Worm (Caenorhabditis elegans) whole organism, L4 larva: ENCODE results near the gene C06E1.9.

Source experiments
- F49E8.2 ChIP-seq: sonication (generic microtip); optimal IDR thresholded peaks from 2 replicates; lab custom pipeline; 2016; ENCODE audit warnings: missing compliant biosample characterization, mild to moderate bottlenecking, missing genetic modification characterization, borderline replicate concordance
- T26A8.4 ChIP-seq: fragments of 200-800 bp; sonication (Bioruptor generic); IDR thresholded peaks from 2 replicates; pipeline ENCODE4 v1.3.6; 2022; ENCODE audit warnings: missing genetic modification characterization, missing compliant biosample characterization
- ama-1 ChIP-seq: fragments of 150-350 bp; optimal IDR thresholded peaks from 2 replicates; lab custom pipeline; 2014; ENCODE audit warnings: inconsistent platforms, mixed read lengths
- ceh-62 ChIP-seq: sonication (generic microtip); optimal IDR thresholded peaks from 2 replicates; lab custom pipeline; 2017; ENCODE audit warnings: missing biosample characterization, missing genetic modification characterization
- ces-1 ChIP-seq: fragments of 150-350 bp; sonication (generic microtip); optimal IDR thresholded peaks from 4 replicates; lab custom pipeline; 2014; ENCODE audit warnings: missing biosample characterization, missing genetic modification reagents, missing genetic modification characterization
- hlh-11 ChIP-seq: fragments of 200-800 bp; sonication (Bioruptor generic); optimal IDR thresholded peaks from 2 replicates; lab custom pipeline; 2018; ENCODE audit warnings: mild to moderate bottlenecking, missing genetic modification characterization, missing compliant biosample characterization
- mdl-1 ChIP-seq, 2 experiments: fragments of 150-350 bp in 1 of 2; sonication (generic microtip) in 1 of 2; optimal IDR thresholded peaks; 2 replicates each; lab custom pipeline; 2014 to 2017; ENCODE audit warnings: missing biosample characterization in 2 of 2, missing genetic modification characterization in 2 of 2
- nhr-25 ChIP-seq: sonication (generic microtip); optimal IDR thresholded peaks from 2 replicates; lab custom pipeline; 2017; ENCODE audit warnings: missing genetic modification characterization, mild to moderate bottlenecking, missing compliant biosample characterization, antibody characterized with exemption, moderate library complexity, borderline replicate concordance; ENCODE audit not compliant: insufficient read depth
- nhr-42 ChIP-seq: fragments of 200-800 bp; sonication (Bioruptor generic); IDR thresholded peaks from 2 replicates; pipeline ENCODE4 v1.3.6; 2022; ENCODE audit warnings: missing genetic modification characterization, missing compliant biosample characterization
- nhr-76 ChIP-seq: fragments of 150-350 bp; optimal IDR thresholded peaks from 2 replicates; lab custom pipeline; 2014; ENCODE audit warnings: missing biosample characterization, missing genetic modification characterization
- unc-62 ChIP-seq, 3 experiments: fragments of 150-350 bp in 1 of 3; sonication (generic microtip); optimal IDR thresholded peaks in 2 of 3; peaks in 1 of 3; 1 replicate in 1 of 3; 2 replicates in 2 of 3; lab custom pipeline; 2014 to 2017; ENCODE audit warnings: missing biosample characterization in 3 of 3, missing genetic modification characterization in 3 of 3, missing genetic modification reagents in 3 of 3, missing genotype in 1 of 3
- zip-11 ChIP-seq: fragments of 200-800 bp; sonication (Bioruptor generic); IDR thresholded peaks from 2 replicates; pipeline ENCODE4 v1.3.6; 2022; ENCODE audit warnings: missing genetic modification characterization, missing compliant biosample characterization

- TF ChIP-seq ceh-62 (tag; lab: Kevin White, UChicago) (no peak), ama-1 (lab: Kevin White, UChicago) (no peak), nhr-25 (tag; lab: Kevin White, UChicago) (no peak), ces-1 (no peak), mdl-1 (tag; optimal IDR thresholded peaks at IDR 0.05; lab: Kevin White, UChicago) (no peak), nhr-76 (tag; lab: Kevin White, UChicago) (no peak), T26A8.4 (GFP tag; lab: Robert Waterston, UW) (no peak), unc-62 (GFP tag; optimal IDR thresholded peaks at IDR 0.05 in 1 of 2; lab: Kevin White, UChicago) (no peak), unc-62 (tag; optimal IDR thresholded peaks at IDR 0.05; lab: Kevin White, UChicago) (no peak), zip-11 (no peak), hlh-11 (no peak), nhr-42 (no peak), F49E8.2 (tag; lab: Kevin White, UChicago) (no peak)
Measured at ce11 chrIII:8621982-8622381, 12.4 kb upstream of the C06E1.9 start.
